Fruit fly (Drosophila melanogaster) whole organism, prepupa: Measurements from ENCODE around the gene CG18745.
A peak's percentile ranks its signal among the peaks of the same experiment; 100 is the strongest.

Experiments used
- CG10631 ChIP-seq: fragments of 200-800 bp; sonication (Bioruptor generic); optimal IDR thresholded peaks from 2 replicates; lab custom pipeline; 2016; ENCODE audit warnings: missing biosample characterization, missing genetic modification characterization
- CG10669 ChIP-seq: fragments of 200-800 bp; sonication (Bioruptor generic); optimal IDR thresholded peaks from 3 replicates; lab custom pipeline; 2018; ENCODE audit warnings: missing biosample characterization, mild to moderate bottlenecking, missing genetic modification characterization, moderate library complexity
- CG11294 ChIP-seq: fragments of 200-800 bp; sonication (Bioruptor generic); IDR thresholded peaks from 2 replicates; pipeline ENCODE4 v1.3.6; 2022; ENCODE audit warnings: missing biosample characterization, missing genetic modification characterization
- CG11762 ChIP-seq: fragments of 200-800 bp; sonication (Bioruptor generic); optimal IDR thresholded peaks from 3 replicates; lab custom pipeline; 2016; ENCODE audit warnings: missing biosample characterization, missing genetic modification characterization; ENCODE audit not compliant: insufficient read depth
- CG11902 ChIP-seq: fragments of 200-800 bp; sonication (Bioruptor generic); optimal IDR thresholded peaks from 3 replicates; lab custom pipeline; 2016; ENCODE audit warnings: missing biosample characterization, missing genetic modification characterization
- CG1621 ChIP-seq: fragments of 200-800 bp; sonication (Bioruptor generic); optimal IDR thresholded peaks from 3 replicates; lab custom pipeline; 2018; ENCODE audit warnings: missing biosample characterization, mild to moderate bottlenecking, missing genetic modification characterization
- CG16779 ChIP-seq: fragments of 200-800 bp; sonication (Bioruptor generic); optimal IDR thresholded peaks from 3 replicates; lab custom pipeline; 2017; ENCODE audit warnings: missing biosample characterization, mild to moderate bottlenecking, missing genetic modification characterization
- CG3032 ChIP-seq: fragments of 200-800 bp; optimal IDR thresholded peaks from 2 replicates; lab custom pipeline; 2019; ENCODE audit warnings: missing biosample characterization, mild to moderate bottlenecking, missing genetic modification characterization, moderate library complexity
- CG32006 ChIP-seq: fragments of 200-800 bp; sonication (Bioruptor generic); optimal IDR thresholded peaks from 3 replicates; lab custom pipeline; 2017; ENCODE audit warnings: missing biosample characterization, mild to moderate bottlenecking, missing genetic modification characterization
- CG34406 ChIP-seq: fragments of 200-800 bp; sonication (Bioruptor generic); optimal IDR thresholded peaks from 3 replicates; lab custom pipeline; 2016; ENCODE audit warnings: missing biosample characterization, missing genetic modification characterization
- CG3919 ChIP-seq: fragments of 200-800 bp; sonication (Bioruptor generic); optimal IDR thresholded peaks from 3 replicates; lab custom pipeline; 2016; ENCODE audit warnings: missing biosample characterization, missing genetic modification characterization
- CG6276 ChIP-seq: fragments of 200-800 bp; sonication (Bioruptor generic); optimal IDR thresholded peaks from 2 replicates; lab custom pipeline; 2017; ENCODE audit warnings: missing biosample characterization, mild to moderate bottlenecking, missing genetic modification characterization
- CG6792 ChIP-seq: fragments of 200-800 bp; sonication (Bioruptor generic); optimal IDR thresholded peaks from 3 replicates; lab custom pipeline; 2016; ENCODE audit warnings: missing biosample characterization, missing genetic modification characterization
- CG6808 ChIP-seq: fragments of 200-800 bp; sonication (Bioruptor generic); optimal IDR thresholded peaks from 3 replicates; lab custom pipeline; 2017; ENCODE audit warnings: missing biosample characterization, missing genetic modification characterization, mild to moderate bottlenecking, moderate library complexity, missing genetic modification reagents
- CG6854 ChIP-seq: fragments of 200-800 bp; sonication (Bioruptor generic); optimal IDR thresholded peaks from 2 replicates; lab custom pipeline; 2017; ENCODE audit warnings: missing biosample characterization, mild to moderate bottlenecking, missing genetic modification characterization
- CG7368 ChIP-seq: fragments of 200-800 bp; sonication (Bioruptor generic); optimal IDR thresholded peaks from 3 replicates; lab custom pipeline; 2016; ENCODE audit warnings: missing biosample characterization, missing genetic modification characterization
- CG8119 ChIP-seq: fragments of 200-800 bp; sonication (Bioruptor generic); IDR thresholded peaks from 3 replicates; pipeline ENCODE4 v1.3.6; 2022; ENCODE audit warnings: missing biosample characterization, missing genetic modification characterization
- CG8319 ChIP-seq: fragments of 200-800 bp; sonication (Bioruptor generic); optimal IDR thresholded peaks from 3 replicates; lab custom pipeline; 2016; ENCODE audit warnings: missing biosample characterization, missing genetic modification characterization
- CG8632 ChIP-seq: fragments of 200-800 bp; sonication (Bioruptor generic); optimal IDR thresholded peaks from 3 replicates; lab custom pipeline; 2016; ENCODE audit warnings: missing biosample characterization, missing genetic modification characterization
- CG9139 ChIP-seq: fragments of 200-800 bp; sonication (Bioruptor generic); optimal IDR thresholded peaks from 3 replicates; lab custom pipeline; 2017; ENCODE audit warnings: missing biosample characterization, mild to moderate bottlenecking, missing genetic modification characterization
- Eip75B ChIP-seq: fragments of 200-800 bp; sonication (Bioruptor generic); optimal IDR thresholded peaks from 3 replicates; lab custom pipeline; 2016; ENCODE audit warnings: missing biosample characterization, missing genetic modification characterization
- Eip78C ChIP-seq: fragments of 200-800 bp; sonication (Bioruptor generic); peaks from one replicate; lab custom pipeline; 2016; ENCODE audit warnings: missing biosample characterization, missing genetic modification characterization
- Eip93F ChIP-seq: fragments of 200-800 bp; sonication (Bioruptor generic); optimal IDR thresholded peaks from 2 replicates; lab custom pipeline; 2016; ENCODE audit warnings: missing biosample characterization, mild to moderate bottlenecking, missing genetic modification characterization
- Ets96B ChIP-seq: fragments of 200-800 bp; optimal IDR thresholded peaks from 2 replicates; lab custom pipeline; 2019; ENCODE audit warnings: missing biosample characterization, mild to moderate bottlenecking, missing genetic modification characterization, moderate library complexity
- Gug ChIP-seq: fragments of 200-800 bp; sonication (Bioruptor generic); IDR thresholded peaks from 2 replicates; pipeline ENCODE4 v1.3.6; 2022; ENCODE audit warnings: missing biosample characterization, missing genetic modification characterization
- Hr38 ChIP-seq: sonication (Bioruptor generic); optimal IDR thresholded peaks from 2 replicates; lab custom pipeline; 2016; ENCODE audit warnings: missing biosample characterization, missing genetic modification characterization
- Hr4 ChIP-seq: fragments of 200-800 bp; sonication (Bioruptor generic); optimal IDR thresholded peaks from 3 replicates; lab custom pipeline; 2016; ENCODE audit warnings: missing biosample characterization, missing genetic modification characterization
- Met ChIP-seq: fragments of 200-800 bp; sonication (Bioruptor generic); optimal IDR thresholded peaks from 3 replicates; lab custom pipeline; 2016; ENCODE audit warnings: missing biosample characterization, missing genetic modification characterization
- OdsH ChIP-seq: fragments of 200-800 bp; sonication (Bioruptor generic); optimal IDR thresholded peaks from 3 replicates; lab custom pipeline; 2016; ENCODE audit warnings: missing biosample characterization, missing genetic modification characterization
- Sox14 ChIP-seq: fragments of 200-800 bp; sonication (Bioruptor generic); optimal IDR thresholded peaks from 3 replicates; lab custom pipeline; 2016; ENCODE audit warnings: missing biosample characterization, missing genetic modification characterization
- Sox15 ChIP-seq: fragments of 200-800 bp; sonication (Bioruptor generic); optimal IDR thresholded peaks from 3 replicates; lab custom pipeline; 2016; ENCODE audit warnings: missing biosample characterization, missing genetic modification characterization
- achi ChIP-seq: fragments of 200-800 bp; sonication (Bioruptor generic); optimal IDR thresholded peaks from 3 replicates; lab custom pipeline; 2016; ENCODE audit warnings: missing biosample characterization, missing genetic modification characterization
- acj6 ChIP-seq: fragments of 200-800 bp; sonication (Bioruptor generic); optimal IDR thresholded peaks from 3 replicates; lab custom pipeline; 2016; ENCODE audit warnings: missing biosample characterization, missing genetic modification characterization
- cyc ChIP-seq: fragments of 200-800 bp; sonication (Bioruptor generic); optimal IDR thresholded peaks from 3 replicates; lab custom pipeline; 2016; ENCODE audit warnings: missing biosample characterization, missing genetic modification characterization
- dac ChIP-seq: fragments of 200-800 bp; sonication (Bioruptor generic); optimal IDR thresholded peaks from 2 replicates; lab custom pipeline; 2017; ENCODE audit warnings: missing biosample characterization, mild to moderate bottlenecking, missing genetic modification characterization
- eg ChIP-seq: fragments of 200-800 bp; sonication (Bioruptor generic); IDR thresholded peaks from 3 replicates; pipeline ENCODE4 v1.3.6; 2022; ENCODE audit warnings: missing biosample characterization, missing genetic modification characterization
- fd59A ChIP-seq: fragments of 200-800 bp; sonication (Bioruptor generic); optimal IDR thresholded peaks from 2 replicates; lab custom pipeline; 2017; ENCODE audit warnings: missing biosample characterization, mild to moderate bottlenecking, missing genetic modification characterization, missing genetic modification reagents
- fd85E ChIP-seq: fragments of 200-800 bp; sonication (Bioruptor generic); optimal IDR thresholded peaks from 3 replicates; lab custom pipeline; 2016; ENCODE audit warnings: missing biosample characterization, missing genetic modification characterization
- fkh ChIP-seq: fragments of 200-800 bp; sonication (Bioruptor generic); optimal IDR thresholded peaks from 3 replicates; lab custom pipeline; 2017; ENCODE audit warnings: missing biosample characterization, mild to moderate bottlenecking, missing genetic modification characterization, moderate library complexity
- net ChIP-seq: fragments of 200-800 bp; sonication (Bioruptor generic); optimal IDR thresholded peaks from 3 replicates; lab custom pipeline; 2016; ENCODE audit warnings: missing biosample characterization, missing genetic modification characterization
- pdm3 ChIP-seq: fragments of 200-800 bp; sonication (Bioruptor generic); optimal IDR thresholded peaks from 3 replicates; lab custom pipeline; 2016; ENCODE audit warnings: missing biosample characterization, missing genetic modification characterization
- salr ChIP-seq, 2 experiments: fragments of 200-800 bp; sonication (Bioruptor generic); optimal IDR thresholded peaks; 3 replicates each; lab custom pipeline; 2016 to 2018; ENCODE audit warnings: missing biosample characterization in 2 of 2, missing genetic modification characterization in 2 of 2, mild to moderate bottlenecking in 1 of 2
- spab ChIP-seq: fragments of 200-800 bp; sonication (Bioruptor generic); optimal IDR thresholded peaks from 2 replicates; lab custom pipeline; 2017; ENCODE audit warnings: missing biosample characterization, mild to moderate bottlenecking, missing genetic modification characterization, missing genetic modification reagents
- ss ChIP-seq, 2 experiments: fragments of 200-800 bp; sonication (Bioruptor generic); optimal IDR thresholded peaks; 2 replicates in 1 of 2; 3 replicates in 1 of 2; lab custom pipeline; 2017 to 2018; ENCODE audit warnings: mild to moderate bottlenecking in 2 of 2, missing biosample characterization in 2 of 2, missing genetic modification characterization in 2 of 2, moderate library complexity in 1 of 2
- svp ChIP-seq: fragments of 200-800 bp; sonication (Bioruptor generic); peaks from one replicate; lab custom pipeline; 2016; ENCODE audit warnings: missing biosample characterization, missing genetic modification characterization
- topi ChIP-seq: fragments of 200-800 bp; sonication (Bioruptor generic); optimal IDR thresholded peaks from 3 replicates; lab custom pipeline; 2016; ENCODE audit warnings: missing biosample characterization, missing genetic modification characterization
- vri ChIP-seq: fragments of 200-800 bp; sonication (Bioruptor generic); optimal IDR thresholded peaks from 3 replicates; lab custom pipeline; 2016; ENCODE audit warnings: missing biosample characterization, mild to moderate bottlenecking, missing genetic modification characterization

The CG18745 gene

DNA sequence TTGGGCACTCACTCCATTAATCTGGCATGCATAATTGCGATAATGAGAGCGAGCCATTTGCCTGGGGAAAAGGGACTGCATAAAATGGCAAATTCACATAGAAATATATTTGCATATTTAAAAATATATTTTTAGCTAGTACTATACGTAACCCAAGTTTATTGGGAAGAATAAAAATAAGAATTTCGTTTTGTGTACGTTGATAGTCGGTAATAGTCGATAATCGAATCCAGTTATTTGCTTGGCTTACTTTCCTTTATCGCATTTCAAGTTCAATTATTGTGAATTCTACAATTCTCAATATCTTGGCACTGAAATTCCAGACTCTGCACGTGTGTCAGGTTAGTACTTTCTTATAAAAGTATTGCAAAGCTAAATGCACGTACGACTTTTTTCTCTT is 16.8 kb upstream of the CG18745 start, which contains the start of gene CG3014:
Gene CG3014, minus strand, starts transcription at position 101 of the 400 bp plus-strand sequence.
- no peak for TF ChIP-seq CG11762

DNA sequence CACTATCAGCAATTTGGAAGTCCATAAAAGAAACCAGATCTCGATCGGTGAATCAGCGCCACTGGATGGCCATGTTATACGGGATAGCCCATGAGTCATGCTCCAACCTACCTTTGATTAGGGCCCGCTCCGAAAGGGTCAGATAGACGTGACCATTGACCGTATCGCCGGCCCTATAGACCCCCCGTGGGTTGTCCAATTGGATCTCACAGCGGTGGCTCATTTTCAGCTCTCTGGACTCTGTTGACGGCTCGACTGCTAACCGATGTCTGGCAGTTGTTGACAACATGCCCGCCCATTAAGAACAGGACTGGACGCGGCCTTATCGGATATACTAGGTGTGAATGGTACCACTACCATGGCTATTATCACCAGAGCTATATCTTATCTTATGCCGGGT is 12.6 kb upstream of the CG18745 start, which contains the start of gene CG18744:
Gene CG18744, minus strand, starts transcription at position 247 of the 400 bp plus-strand sequence.
- TF ChIP-seq achi (GFP tag; lab: Kevin White, UChicago) (no peak), Sox15 (GFP tag; lab: Kevin White, UChicago) (no peak), vri (GFP tag; lab: Kevin White, UChicago) (peak; percentile 16), svp (peak; percentile 61), Met (GFP tag; lab: Kevin White, UChicago) (no peak), CG3032 (tag; lab: Kevin White, UChicago) (no peak), Ets96B (tag; lab: Kevin White, UChicago) (no peak), Sox14 (GFP tag; lab: Kevin White, UChicago) (no peak), CG7368 (no peak), OdsH (GFP tag; lab: Kevin White, UChicago) (no peak)
- TF ChIP-seq, all 60 proteins: peak for 2

DNA sequence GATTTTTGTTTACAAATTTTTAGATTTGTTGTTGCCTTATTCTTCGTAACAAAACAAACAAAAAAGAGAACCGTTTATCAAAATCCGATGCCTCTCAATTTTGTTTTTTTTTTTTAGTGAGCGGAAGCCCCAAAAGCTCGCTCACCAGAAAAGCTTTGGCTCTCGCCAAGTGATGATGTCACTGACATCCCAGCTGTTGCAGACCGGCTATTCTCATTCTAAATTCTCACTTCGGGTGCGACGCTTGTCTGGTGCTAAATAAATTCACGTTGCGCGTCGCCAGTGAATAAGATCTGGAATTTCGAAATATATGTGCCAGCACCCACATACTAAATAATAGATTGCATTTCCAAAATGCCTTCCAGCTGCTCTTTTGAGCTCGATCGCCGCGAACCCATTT is 7.9 kb upstream of the CG18745 start, which contains the start of gene CG2641:
Gene CG2641, plus strand, starts transcription at position 215 of the 400 bp plus-strand sequence.
- TF ChIP-seq CG8632 (GFP tag; lab: Kevin White, UChicago) (no peak), CG6276 (GFP tag; lab: Kevin White, UChicago) (peak; percentile 75), CG6854 (GFP tag; lab: Kevin White, UChicago) (no peak), svp (peak; percentile 51), CG10631 (GFP tag; lab: Kevin White, UChicago) (no peak), salr (GFP tag; optimal IDR thresholded peaks at IDR 0.05; lab: Kevin White, UChicago) (peak in 1 of 2 experiments; percentile 27), CG7368 (peak; percentile 18), Met (GFP tag; lab: Kevin White, UChicago) (no peak), CG1621 (tag; lab: Kevin White, UChicago) (peak; percentile 31), Eip78C (peak; percentile 59), Eip75B (GFP tag; lab: Kevin White, UChicago) (no peak), ss (GFP tag; optimal IDR thresholded peaks at IDR 0.05; lab: Kevin White, UChicago) (peak in 1 of 2 experiments; percentile 58), CG6808 (peak; percentile 45), fd59A (GFP tag; lab: Kevin White, UChicago) (peak; percentile 3), Gug (GFP tag; lab: Robert Waterston, UW) (no peak), eg (GFP tag; lab: Robert Waterston, UW) (peak; percentile 92), fkh (GFP tag; lab: Kevin White, UChicago) (peak; percentile 22), spab (GFP tag; lab: Kevin White, UChicago) (peak; percentile 16), CG3919 (GFP tag; lab: Kevin White, UChicago) (no peak), CG16779 (tag; lab: Kevin White, UChicago) (peak; percentile 74), acj6 (no peak), CG6792 (GFP tag; lab: Kevin White, UChicago) (no peak), cyc (GFP tag; lab: Kevin White, UChicago) (no peak), CG8119 (GFP tag; lab: Robert Waterston, UW) (peak; percentile 89), fd85E (GFP tag; lab: Kevin White, UChicago) (no peak), dac (GFP tag; lab: Kevin White, UChicago) (no peak), Hr4 (no peak), CG11762 (no peak), vri (GFP tag; lab: Kevin White, UChicago) (peak; percentile 67), CG11294 (GFP tag; lab: Robert Waterston, UW) (no peak), CG32006 (GFP tag; lab: Kevin White, UChicago) (no peak), CG9139 (GFP tag; lab: Kevin White, UChicago) (peak; percentile 48), Sox15 (GFP tag; lab: Kevin White, UChicago) (no peak), CG34406 (GFP tag; lab: Kevin White, UChicago) (peak; percentile 14), CG10669 (GFP tag; lab: Kevin White, UChicago) (peak; percentile 31), OdsH (GFP tag; lab: Kevin White, UChicago) (no peak), CG8319 (GFP tag; lab: Kevin White, UChicago) (no peak), Sox14 (GFP tag; lab: Kevin White, UChicago) (no peak), pdm3 (GFP tag; lab: Kevin White, UChicago) (peak; percentile 28), Hr38 (GFP tag; lab: Kevin White, UChicago) (no peak), net (GFP tag; lab: Kevin White, UChicago) (peak; percentile 65), achi (GFP tag; lab: Kevin White, UChicago) (peak; percentile 24), topi (GFP tag; lab: Kevin White, UChicago) (no peak), CG11902 (GFP tag; lab: Kevin White, UChicago) (no peak), Eip93F (GFP tag; lab: Kevin White, UChicago) (no peak)
